Worm (Caenorhabditis elegans): ENCODE measurements around the gene srz-62.

ce11 chrIV:3866018-3866417, 34.3 kb upstream of the srz-62 start:
- TF ChIP-seq fos-1 (tag; optimal IDR thresholded peaks at IDR 0.05) (no peak), unc-39 (tag; optimal IDR thresholded peaks at IDR 0.05) (no peak), mdl-1 (tag; optimal IDR thresholded peaks at IDR 0.05) (no peak), nhr-11 (tag; optimal IDR thresholded peaks at IDR 0.05) (no peak), nhr-23 (tag; optimal IDR thresholded peaks at IDR 0.05) (peak; percentile 46), ztf-11 (tag; optimal IDR thresholded peaks at IDR 0.05) (no peak), ama-1 (optimal IDR thresholded peaks at IDR 0.05) (no peak), pha-4 (tag; optimal IDR thresholded peaks at IDR 0.05) (no peak), elt-2 (tag; optimal IDR thresholded peaks at IDR 0.05) (peak; percentile 38)
